Fruit fly (Drosophila melanogaster): ENCODE measurements around the gene kst.
A peak's percentile ranks its signal among the peaks of the same experiment; 100 is the strongest.

Gene kst

dm6 chr3L:3301171-3301738, 35.4 kb upstream of the kst start (continued):
- TF ChIP-seq CG6765 (GFP tag; optimal IDR thresholded peaks at IDR 0.05), result peak; percentile 85
- peak; percentile 68 for TF ChIP-seq CG33557 (GFP tag; optimal IDR thresholded peaks at IDR 0.05)
- no peak for TF ChIP-seq CG8478 (optimal IDR thresholded peaks at IDR 0.05)
- peak; percentile 89 for TF ChIP-seq Ada2b (GFP tag; IDR thresholded peaks at IDR 0.05)
- peak; percentile 86 for TF ChIP-seq Atf-2 (GFP tag; optimal IDR thresholded peaks at IDR 0.05)
- peak; percentile 90 for TF ChIP-seq Dbx (GFP tag; IDR thresholded peaks at IDR 0.05)
- TF ChIP-seq Blimp-1 (GFP tag; optimal IDR thresholded peaks at IDR 0.05), result peak; percentile 91
- peak; percentile 92 for TF ChIP-seq CG4424 (GFP tag; optimal IDR thresholded peaks at IDR 0.05)
- TF ChIP-seq CG17802 (tag; optimal IDR thresholded peaks at IDR 0.05), result peak; percentile 57
- no peak for TF ChIP-seq CG16813 (GFP tag; IDR thresholded peaks at IDR 0.05; ENCODE audit: partially characterized antibody)
- TF ChIP-seq CG17361 (GFP tag; IDR thresholded peaks at IDR 0.05), result peak; percentile 94
- TF ChIP-seq sd (tag; optimal IDR thresholded peaks at IDR 0.05), result peak; percentile 81
- peak; percentile 91 for TF ChIP-seq lilli (GFP tag; optimal IDR thresholded peaks at IDR 0.05)
- peak; percentile 93 for TF ChIP-seq Hsf (GFP tag; optimal IDR thresholded peaks at IDR 0.05)
- peak; percentile 90 for TF ChIP-seq HLH3B (GFP tag; IDR thresholded peaks at IDR 0.05)
- peak; percentile 90 for TF ChIP-seq CG1602 (GFP tag; optimal IDR thresholded peaks at IDR 0.05)
- TF ChIP-seq oc (tag; optimal IDR thresholded peaks at IDR 0.05), result peak; percentile 88
- TF ChIP-seq CG10565 (GFP tag; optimal IDR thresholded peaks at IDR 0.05), result peak; percentile 56
- peak; percentile 74 for TF ChIP-seq CG4707 (GFP tag; optimal IDR thresholded peaks at IDR 0.05)
- peak; percentile 70 for TF ChIP-seq luna (GFP tag; optimal IDR thresholded peaks at IDR 0.05)
- TF ChIP-seq chn (GFP tag; optimal IDR thresholded peaks at IDR 0.05), result peak; percentile 80
- TF ChIP-seq CG7372 (GFP tag; IDR thresholded peaks at IDR 0.05), result peak; percentile 83
- peak; percentile 85 for TF ChIP-seq CG1603 (tag; optimal IDR thresholded peaks at IDR 0.05)
- peak; percentile 69 for TF ChIP-seq CG16815 (GFP tag; optimal IDR thresholded peaks at IDR 0.05)
- peak; percentile 68 for TF ChIP-seq CG31365 (tag; optimal IDR thresholded peaks at IDR 0.05)
- TF ChIP-seq mirr (GFP tag; optimal IDR thresholded peaks at IDR 0.05), result peak; percentile 81
- TF ChIP-seq CG13775 (GFP tag; optimal IDR thresholded peaks at IDR 0.05), result peak; percentile 84
- TF ChIP-seq Drgx (GFP tag; IDR thresholded peaks at IDR 0.05), result peak; percentile 73
- TF ChIP-seq CG7963 (GFP tag; IDR thresholded peaks at IDR 0.05; ENCODE audit: partially characterized antibody), result no peak
- peak; percentile 61 for TF ChIP-seq CG14965 (GFP tag; optimal IDR thresholded peaks at IDR 0.05; ENCODE audit: borderline replicate concordance)
- peak; percentile 60 for TF ChIP-seq psq (GFP tag; optimal IDR thresholded peaks at IDR 0.05)
- peak; percentile 98 for TF ChIP-seq Ets65A (GFP tag)
- TF ChIP-seq CG17829 (tag; optimal IDR thresholded peaks at IDR 0.05), result peak; percentile 92
- peak; percentile 80 to 97 for TF ChIP-seq Hr51 (GFP tag; optimal IDR thresholded peaks at IDR 0.05)
- TF ChIP-seq CG14441 (GFP tag; IDR thresholded peaks at IDR 0.05), result peak; percentile 93
- peak; percentile 83 for TF ChIP-seq ERR (GFP tag; optimal IDR thresholded peaks at IDR 0.05)
- TF ChIP-seq CG11504 (tag; optimal IDR thresholded peaks at IDR 0.05), result peak; percentile 95
- peak; percentile 92 for TF ChIP-seq CG7556 (GFP tag; optimal IDR thresholded peaks at IDR 0.05)
- peak; percentile 91 for TF ChIP-seq Xrp1 (GFP tag; IDR thresholded peaks at IDR 0.05)
- peak; percentile 86 for TF ChIP-seq CG2889 (GFP tag; IDR thresholded peaks at IDR 0.05)
- TF ChIP-seq dati (GFP tag; IDR thresholded peaks at IDR 0.05), result 0 out of 2 replicates have a peak, but pooled peaks have one; percentile 14
- TF ChIP-seq Med (GFP tag), result peak; percentile 98
- TF ChIP-seq sob (GFP tag; IDR thresholded peaks at IDR 0.05), result peak; percentile 94
- TF ChIP-seq Sin3A (optimal IDR thresholded peaks at IDR 0.05), result no peak
- TF ChIP-seq unpg (GFP tag; optimal IDR thresholded peaks at IDR 0.05), result peak; percentile 94
- TF ChIP-seq CG34422 (GFP tag; IDR thresholded peaks at IDR 0.05), result peak; percentile 90
- TF ChIP-seq Hr39 (optimal IDR thresholded peaks at IDR 0.05), result no peak
- TF ChIP-seq ase (GFP tag; IDR thresholded peaks at IDR 0.05), result peak; percentile 89
- TF ChIP-seq CG18619 (GFP tag; optimal IDR thresholded peaks at IDR 0.05), result peak; percentile 83
- TF ChIP-seq z (GFP tag; IDR thresholded peaks at IDR 0.05), result peak; percentile 62; the same call in 2 of the 3 replicates
- TF ChIP-seq CG3281 (GFP tag; optimal IDR thresholded peaks at IDR 0.05), result peak; percentile 92
